Worm (Caenorhabditis elegans) whole organism, L4/young adult: ENCODE measurements around the gene D2023.3.

Experiments used
- dao-5 ChIP-seq: sonication (generic microtip); optimal IDR thresholded peaks from 2 replicates; lab custom pipeline; 2016; ENCODE audit warnings: missing genotype, missing genetic modification characterization, moderate library complexity, missing compliant biosample characterization
- him-1 ChIP-seq: sonication (generic microtip); optimal IDR thresholded peaks from 2 replicates; lab custom pipeline; 2016; ENCODE audit warnings: missing genotype, missing genetic modification reagents, missing genetic modification characterization, missing compliant biosample characterization

DNA sequence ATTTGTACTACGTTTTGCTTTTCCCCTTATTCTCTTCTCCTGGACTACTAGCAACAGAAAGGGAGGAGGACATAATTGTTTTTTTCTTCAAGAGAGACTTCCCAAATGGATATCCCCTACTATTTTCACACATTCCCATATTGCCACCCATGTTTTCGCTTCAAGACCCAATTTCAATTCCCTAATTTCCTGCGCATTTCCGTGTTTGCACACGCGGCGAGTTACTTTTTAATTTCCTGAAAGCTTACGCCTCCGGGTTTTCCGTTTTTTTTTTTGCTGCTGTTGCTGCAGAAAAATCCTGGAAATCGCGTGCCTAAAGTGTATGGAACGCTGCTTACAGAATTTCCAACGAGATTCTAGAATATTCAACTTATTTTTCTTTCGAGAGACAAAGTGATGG is 40.5 kb upstream of the D2023.3 start:
- TF ChIP-seq him-1 (tag; lab: Kevin White, UChicago) (no peak), dao-5 (tag; lab: Kevin White, UChicago) (no peak)
